Worm (Caenorhabditis elegans) whole organism, L2 larva: ENCODE data around the gene ceh-100.

Source experiments
- F13H6.1 ChIP-seq: sonication (generic microtip); optimal IDR thresholded peaks from 2 replicates; lab custom pipeline; 2016; ENCODE audit warnings: missing genetic modification characterization, missing compliant biosample characterization
- ZK546.5 ChIP-seq: sonication (generic microtip); optimal IDR thresholded peaks from 2 replicates; lab custom pipeline; 2017; ENCODE audit warnings: missing biosample characterization, missing genetic modification characterization
- aly-2 ChIP-seq: fragments of 150-350 bp; optimal IDR thresholded peaks from 2 replicates; lab custom pipeline; 2014; ENCODE audit warnings: missing biosample characterization, missing genetic modification characterization
- blmp-1 ChIP-seq: sonication (generic microtip); optimal IDR thresholded peaks from 2 replicates; lab custom pipeline; 2017; ENCODE audit warnings: missing genetic modification characterization, mild to moderate bottlenecking, missing compliant biosample characterization, antibody characterized with exemption, moderate library complexity; ENCODE audit not compliant: insufficient read depth
- ceh-16 ChIP-seq: fragments of 150-350 bp; optimal IDR thresholded peaks from 2 replicates; lab custom pipeline; 2014; ENCODE audit warnings: missing biosample characterization, missing genetic modification characterization
- ceh-82 ChIP-seq: fragments of 150-350 bp; optimal IDR thresholded peaks from 2 replicates; lab custom pipeline; 2014; ENCODE audit warnings: missing biosample characterization, missing genetic modification characterization
- crh-2 ChIP-seq: sonication (generic microtip); optimal IDR thresholded peaks from 2 replicates; lab custom pipeline; 2017; ENCODE audit warnings: missing biosample characterization, missing genetic modification characterization
- egl-27 ChIP-seq: sonication (generic microtip); optimal IDR thresholded peaks from 3 replicates; lab custom pipeline; 2017; ENCODE audit warnings: missing biosample characterization, missing genetic modification reagents, missing genetic modification characterization
- elt-1 ChIP-seq: fragments of 150-350 bp; optimal IDR thresholded peaks from 2 replicates; lab custom pipeline; 2014; ENCODE audit warnings: missing biosample characterization, missing genetic modification characterization
- fos-1 ChIP-seq: fragments of 150-350 bp; optimal IDR thresholded peaks from 2 replicates; lab custom pipeline; 2014; ENCODE audit warnings: missing biosample characterization, missing genetic modification characterization
- gmeb-1 ChIP-seq: fragments of 150-350 bp; optimal IDR thresholded peaks from 2 replicates; lab custom pipeline; 2014; ENCODE audit warnings: missing biosample characterization, missing genetic modification characterization
- lin-11 ChIP-seq: fragments of 150-350 bp; sonication (generic microtip); optimal IDR thresholded peaks from 2 replicates; lab custom pipeline; 2014; ENCODE audit warnings: missing biosample characterization, missing genetic modification characterization, inconsistent platforms, mixed read lengths
- lin-13 ChIP-seq: fragments of 150-350 bp; optimal IDR thresholded peaks from 2 replicates; lab custom pipeline; 2014; ENCODE audit warnings: missing biosample characterization, missing genetic modification reagents, missing genetic modification characterization
- lsy-2 ChIP-seq, 2 experiments: fragments of 150-350 bp in 1 of 2; sonication (generic microtip) in 1 of 2; optimal IDR thresholded peaks; 2 replicates each; lab custom pipeline; 2014 to 2017; ENCODE audit warnings: missing biosample characterization in 2 of 2, missing genetic modification characterization in 2 of 2
- mbf-1 ChIP-seq: sonication (generic microtip); optimal IDR thresholded peaks from 2 replicates; lab custom pipeline; 2017; ENCODE audit warnings: missing biosample characterization, missing genetic modification characterization
- mdl-1 ChIP-seq, 2 experiments: fragments of 150-350 bp in 1 of 2; sonication (generic microtip) in 1 of 2; optimal IDR thresholded peaks; 2 replicates each; lab custom pipeline; 2017; ENCODE audit warnings: missing biosample characterization in 2 of 2, missing genetic modification characterization in 2 of 2
- nhr-10 ChIP-seq: sonication (generic microtip); optimal IDR thresholded peaks from 2 replicates; lab custom pipeline; 2017; ENCODE audit warnings: missing biosample characterization, missing genetic modification characterization
- nhr-11 ChIP-seq: fragments of 150-350 bp; optimal IDR thresholded peaks from 2 replicates; lab custom pipeline; 2014; ENCODE audit warnings: missing biosample characterization, missing genetic modification characterization
- nhr-12 ChIP-seq: fragments of 150-350 bp; optimal IDR thresholded peaks from 2 replicates; lab custom pipeline; 2014; ENCODE audit warnings: missing biosample characterization, missing genetic modification characterization
- nhr-21 ChIP-seq: fragments of 150-350 bp; optimal IDR thresholded peaks from 2 replicates; lab custom pipeline; 2014; ENCODE audit warnings: missing biosample characterization, missing genetic modification characterization
- nhr-6 ChIP-seq: fragments of 150-350 bp; optimal IDR thresholded peaks from 2 replicates; lab custom pipeline; 2014; ENCODE audit warnings: missing biosample characterization, missing genetic modification characterization
- nhr-77 ChIP-seq: fragments of 150-350 bp; optimal IDR thresholded peaks from 2 replicates; lab custom pipeline; 2014; ENCODE audit warnings: missing biosample characterization, missing genetic modification characterization
- sem-4 ChIP-seq: fragments of 150-350 bp; optimal IDR thresholded peaks from 2 replicates; lab custom pipeline; 2014; ENCODE audit warnings: missing biosample characterization, missing genetic modification reagents, missing genetic modification characterization
- skn-1 ChIP-seq: sonication (generic microtip); optimal IDR thresholded peaks from 2 replicates; lab custom pipeline; 2017; ENCODE audit warnings: missing biosample characterization, missing genetic modification characterization
- sma-9 ChIP-seq, 2 experiments: fragments of 150-350 bp in 1 of 2; sonication (generic microtip) in 1 of 2; optimal IDR thresholded peaks; 2 replicates each; lab custom pipeline; 2014 to 2016; ENCODE audit warnings: missing genetic modification characterization in 2 of 2, mild to moderate bottlenecking in 1 of 2, missing biosample characterization in 1 of 2, missing compliant biosample characterization in 1 of 2, missing genetic modification reagents in 1 of 2, moderate library complexity in 1 of 2
- snpc-4 ChIP-seq: fragments of 150-350 bp; optimal IDR thresholded peaks from 2 replicates; lab custom pipeline; 2014; ENCODE audit warnings: missing biosample characterization, missing genetic modification characterization
- unc-39 ChIP-seq: fragments of 150-350 bp; optimal IDR thresholded peaks from 2 replicates; lab custom pipeline; 2014; ENCODE audit warnings: missing biosample characterization, missing genetic modification characterization
- unc-55 ChIP-seq: fragments of 150-350 bp; sonication (generic microtip); optimal IDR thresholded peaks from 3 replicates; lab custom pipeline; 2014; ENCODE audit warnings: missing biosample characterization, missing genetic modification reagents, missing genetic modification characterization
- unc-62 ChIP-seq: fragments of 150-350 bp; optimal IDR thresholded peaks from 2 replicates; lab custom pipeline; 2014; ENCODE audit warnings: missing biosample characterization, missing genetic modification reagents, missing genetic modification characterization
- ztf-1 ChIP-seq: fragments of 200-800 bp; sonication (Bioruptor generic); conservative IDR thresholded peaks from 2 replicates; pipeline ENCODE4 v1.3.6; 2022; ENCODE audit warnings: missing genetic modification characterization, missing compliant biosample characterization
- ztf-11 ChIP-seq: sonication (generic microtip); optimal IDR thresholded peaks from 2 replicates; lab custom pipeline; 2017; ENCODE audit warnings: missing biosample characterization, missing genetic modification characterization

ceh-100 gene

ce11 chrII:12608653-12609052, 5.2 kb upstream of the ceh-100 start, which contains the start of gene Y38E10A.9:
Y38E10A.9 (plus strand) TSS chrII:12608953.
- TF ChIP-seq nhr-6 (tag; lab: Kevin White, UChicago) = no peak
- no peak for TF ChIP-seq nhr-10 (tag; lab: Kevin White, UChicago)
- TF ChIP-seq crh-2 (tag; lab: Kevin White, UChicago) = no peak
- TF ChIP-seq, all 48 proteins: peak for 0

ce11 chrII:12606900-12607299, 3.4 kb upstream of the ceh-100 start, which contains the start of gene Y38E10A.8:
Y38E10A.8 (plus strand) TSS chrII:12607200.
- TF ChIP-seq snpc-4 (tag; lab: Kevin White, UChicago) (no peak), lin-11 (tag; lab: Kevin White, UChicago) (no peak), elt-1 (tag; lab: Kevin White, UChicago) (no peak), fos-1 (tag; lab: Kevin White, UChicago) (no peak), lin-13 (GFP tag; lab: Kevin White, UChicago) (no peak), ztf-11 (tag; lab: Kevin White, UChicago) (no peak), ztf-1 (GFP tag; lab: Robert Waterston, UW) (no peak), F13H6.1 (no peak), ZK546.5 (tag; lab: Kevin White, UChicago) (no peak), sma-9 (GFP tag; optimal IDR thresholded peaks at IDR 0.05; lab: Kevin White, UChicago) (no peak), sma-9 (tag; optimal IDR thresholded peaks at IDR 0.05; lab: Kevin White, UChicago) (no peak), nhr-12 (tag; lab: Kevin White, UChicago) (no peak), blmp-1 (tag; lab: Kevin White, UChicago) (no peak), skn-1 (tag; lab: Kevin White, UChicago) (no peak)

ce11 chrII:12606108-12606507, 2.6 kb upstream of the ceh-100 start:
- TF ChIP-seq ceh-82 (tag; lab: Kevin White, UChicago) = no peak
- no peak for TF ChIP-seq lsy-2 (tag; optimal IDR thresholded peaks at IDR 0.05; lab: Kevin White, UChicago)
- no peak for TF ChIP-seq aly-2 (tag; lab: Kevin White, UChicago)
- no peak for TF ChIP-seq elt-1 (tag; lab: Kevin White, UChicago)
- no peak for TF ChIP-seq nhr-21 (tag; lab: Kevin White, UChicago)
- TF ChIP-seq snpc-4 (tag; lab: Kevin White, UChicago) = no peak
- TF ChIP-seq ceh-16 (tag; lab: Kevin White, UChicago) = no peak
- no peak for TF ChIP-seq gmeb-1 (tag; lab: Kevin White, UChicago)
- TF ChIP-seq nhr-12 (tag; lab: Kevin White, UChicago) = no peak
- TF ChIP-seq mdl-1 (tag; optimal IDR thresholded peaks at IDR 0.05; lab: Kevin White, UChicago) = no peak
- no peak for TF ChIP-seq unc-62 (GFP tag; lab: Kevin White, UChicago)
- TF ChIP-seq egl-27 = no peak
- TF ChIP-seq ZK546.5 (tag; lab: Kevin White, UChicago) = no peak
- no peak for TF ChIP-seq sem-4
- no peak for TF ChIP-seq nhr-77 (tag; lab: Kevin White, UChicago)
- TF ChIP-seq lin-11 (tag; lab: Kevin White, UChicago) = no peak
- TF ChIP-seq mbf-1 (tag; lab: Kevin White, UChicago) = no peak
- no peak for TF ChIP-seq lin-13 (GFP tag; lab: Kevin White, UChicago)
- no peak for TF ChIP-seq nhr-10 (tag; lab: Kevin White, UChicago)
- no peak for TF ChIP-seq nhr-11 (tag; lab: Kevin White, UChicago)

- TF ChIP-seq unc-55 (GFP tag; lab: Kevin White, UChicago) (no peak), fos-1 (tag; lab: Kevin White, UChicago) (peak; percentile 69), unc-62 (GFP tag; lab: Kevin White, UChicago) (no peak), elt-1 (tag; lab: Kevin White, UChicago) (no peak)
- TF ChIP-seq, all 48 proteins: peak for 1
These were observed 22.5 kb downstream of the ceh-100 start, which contains the start of gene clec-4 for ce11 chrII:12580952-12581351. clec-4 (minus strand) TSS chrII:12581113.

- TF ChIP-seq unc-39 (tag; lab: Kevin White, UChicago) = no peak
- peak; percentile 58 for TF ChIP-seq fos-1 (tag; lab: Kevin White, UChicago)
- no peak for TF ChIP-seq lsy-2 (tag; optimal IDR thresholded peaks at IDR 0.05; lab: Kevin White, UChicago)
These were observed 25.7 kb downstream of the ceh-100 start, which contains the start of gene clec-8 for ce11 chrII:12577754-12578153. clec-8 (minus strand) TSS chrII:12578061.
